Fruit fly (Drosophila melanogaster) whole organism, embryonic: ENCODE results near the gene neur.
A peak's percentile ranks its signal among the peaks of the same experiment; 100 is the strongest.

Experiments
- Antp ChIP-seq: fragments of 200-800 bp; sonication (Bioruptor generic); optimal IDR thresholded peaks from 3 replicates; lab custom pipeline; 2016; ENCODE audit warnings: missing biosample characterization, missing genetic modification characterization
- Blimp-1 ChIP-seq: fragments of 200-800 bp; sonication (Bioruptor generic); optimal IDR thresholded peaks from 3 replicates; lab custom pipeline; 2018; ENCODE audit warnings: missing biosample characterization, missing genetic modification characterization, mild to moderate bottlenecking, moderate library complexity, missing genetic modification reagents
- CG13287 ChIP-seq: fragments of 200-800 bp; sonication (Bioruptor generic); IDR thresholded peaks from 2 replicates; pipeline ENCODE4 v1.3.6; 2022; ENCODE audit warnings: missing biosample characterization, missing genetic modification characterization; ENCODE audit not compliant: partially characterized antibody
- CG14050 ChIP-seq: fragments of 200-800 bp; sonication (Bioruptor generic); IDR thresholded peaks from 3 replicates; pipeline ENCODE4 v1.3.6; 2022; ENCODE audit warnings: missing biosample characterization, missing genetic modification characterization
- CG15601 ChIP-seq: fragments of 200-800 bp; sonication (Bioruptor generic); optimal IDR thresholded peaks from 3 replicates; lab custom pipeline; 2019; ENCODE audit warnings: missing biosample characterization, mild to moderate bottlenecking, missing genetic modification characterization, moderate library complexity
- CG15696 ChIP-seq: fragments of 200-800 bp; sonication (Bioruptor generic); optimal IDR thresholded peaks from 2 replicates; lab custom pipeline; 2019; ENCODE audit warnings: missing biosample characterization, mild to moderate bottlenecking, missing genetic modification characterization, moderate library complexity
- CG16863 ChIP-seq: fragments of 200-800 bp; sonication (Bioruptor generic); optimal IDR thresholded peaks from 3 replicates; lab custom pipeline; 2016; ENCODE audit warnings: missing biosample characterization, missing genetic modification characterization
- CG18262 ChIP-seq: fragments of 200-800 bp; optimal IDR thresholded peaks from 3 replicates; lab custom pipeline; 2019; ENCODE audit warnings: missing biosample characterization, mild to moderate bottlenecking, missing genetic modification characterization, moderate library complexity
- CG2889 ChIP-seq: fragments of 200-800 bp; sonication (Bioruptor generic); IDR thresholded peaks from 3 replicates; pipeline ENCODE4 v1.3.6; 2022; ENCODE audit warnings: missing biosample characterization, missing genetic modification characterization
- CG4328 ChIP-seq: fragments of 200-800 bp; sonication (Bioruptor generic); optimal IDR thresholded peaks from 3 replicates; lab custom pipeline; 2017; ENCODE audit warnings: missing biosample characterization, missing genetic modification reagents, missing genetic modification characterization
- CG6689 ChIP-seq: fragments of 200-800 bp; sonication (Bioruptor generic); IDR thresholded peaks from 2 replicates; pipeline ENCODE4 v1.3.6; 2022; ENCODE audit warnings: missing biosample characterization, missing genetic modification characterization
- CG6791 ChIP-seq: fragments of 200-800 bp; sonication (Bioruptor generic); IDR thresholded peaks from 3 replicates; pipeline ENCODE4 v1.3.6; 2022; ENCODE audit warnings: missing biosample characterization, missing genetic modification characterization; ENCODE audit not compliant: partially characterized antibody
- CG7786 ChIP-seq: fragments of 200-800 bp; sonication (Bioruptor generic); optimal IDR thresholded peaks from 2 replicates; lab custom pipeline; 2016; ENCODE audit warnings: missing biosample characterization, missing genetic modification characterization
- CG8089 ChIP-seq: fragments of 200-800 bp; sonication (Bioruptor generic); optimal IDR thresholded peaks from 3 replicates; lab custom pipeline; 2016; ENCODE audit warnings: missing biosample characterization, missing genetic modification characterization
- CG8944 ChIP-seq: fragments of 200-800 bp; sonication (Bioruptor generic); optimal IDR thresholded peaks from 3 replicates; lab custom pipeline; 2016; ENCODE audit warnings: missing biosample characterization, missing genetic modification characterization
- CG9215 ChIP-seq: fragments of 200-800 bp; sonication (Bioruptor generic); IDR thresholded peaks from 2 replicates; pipeline ENCODE4 v1.3.6; 2022; ENCODE audit warnings: missing biosample characterization, missing genetic modification characterization
- CG9797 ChIP-seq: fragments of 200-800 bp; sonication (Bioruptor generic); optimal IDR thresholded peaks from 3 replicates; lab custom pipeline; 2018; ENCODE audit warnings: missing biosample characterization, mild to moderate bottlenecking, missing genetic modification characterization
- CG9817 ChIP-seq: fragments of 200-800 bp; sonication (Bioruptor generic); optimal IDR thresholded peaks from 2 replicates; lab custom pipeline; 2018; ENCODE audit warnings: missing biosample characterization, mild to moderate bottlenecking, missing genetic modification characterization, moderate library complexity
- CHES-1-like ChIP-seq: fragments of 200-800 bp; sonication (Bioruptor generic); optimal IDR thresholded peaks from 2 replicates; lab custom pipeline; 2016; ENCODE audit warnings: missing biosample characterization, missing genetic modification characterization
- CoRest ChIP-seq: fragments of 200-800 bp; sonication (Bioruptor generic); optimal IDR thresholded peaks from 3 replicates; lab custom pipeline; 2018; ENCODE audit warnings: missing biosample characterization, mild to moderate bottlenecking, missing genetic modification characterization, moderate library complexity
- D19A ChIP-seq: fragments of 200-800 bp; optimal IDR thresholded peaks from 3 replicates; lab custom pipeline; 2019; ENCODE audit warnings: missing biosample characterization, mild to moderate bottlenecking, missing genetic modification characterization, moderate library complexity
- E2f2 ChIP-seq: fragments of 200-800 bp; sonication (Bioruptor generic); IDR thresholded peaks from 2 replicates; pipeline ENCODE4 v1.3.6; 2022; ENCODE audit warnings: missing biosample characterization, missing genetic modification characterization
- Ets65A ChIP-seq: fragments of 200-800 bp; sonication (Bioruptor generic); peaks from one replicate; lab custom pipeline; 2016; ENCODE audit warnings: missing biosample characterization, missing genetic modification characterization
- Fer3 ChIP-seq: fragments of 200-800 bp; sonication (Bioruptor generic); optimal IDR thresholded peaks from 2 replicates; lab custom pipeline; 2018; ENCODE audit warnings: missing biosample characterization, mild to moderate bottlenecking, missing genetic modification characterization, moderate library complexity
- Hr3 ChIP-seq: fragments of 200-800 bp; sonication (Bioruptor generic); optimal IDR thresholded peaks from 3 replicates; lab custom pipeline; 2016; ENCODE audit warnings: missing biosample characterization, missing genetic modification characterization
- NFAT ChIP-seq: fragments of 200-800 bp; sonication (Bioruptor generic); IDR thresholded peaks from 2 replicates; pipeline ENCODE4 v1.3.6; 2022; ENCODE audit warnings: missing biosample characterization, missing genetic modification characterization
- Oli ChIP-seq: fragments of 200-800 bp; sonication (Bioruptor generic); optimal IDR thresholded peaks from 2 replicates; lab custom pipeline; 2018; ENCODE audit warnings: missing biosample characterization, mild to moderate bottlenecking, missing genetic modification characterization, moderate library complexity
- Optix ChIP-seq: fragments of 200-800 bp; sonication (Bioruptor generic); IDR thresholded peaks from 3 replicates; pipeline ENCODE4 v1.3.6; 2022; ENCODE audit warnings: missing biosample characterization, missing genetic modification characterization
- Pdp1 ChIP-seq, 2 experiments: fragments of 200-800 bp; sonication (Bioruptor generic); optimal IDR thresholded peaks; 3 replicates each; lab custom pipeline; 2016; ENCODE audit warnings: missing biosample characterization in 2 of 2, missing genetic modification characterization in 2 of 2, mild to moderate bottlenecking in 1 of 2, moderate library complexity in 1 of 2
- Ptx1 ChIP-seq: fragments of 200-800 bp; sonication (Bioruptor generic); IDR thresholded peaks from 2 replicates; pipeline ENCODE4 v1.3.6; 2022; ENCODE audit warnings: missing biosample characterization, missing genetic modification characterization
- Scr ChIP-seq: fragments of 200-800 bp; sonication (Bioruptor generic); IDR thresholded peaks from 2 replicates; pipeline ENCODE4 v1.3.6; 2022; ENCODE audit warnings: missing biosample characterization, missing genetic modification characterization; ENCODE audit not compliant: partially characterized antibody
- Side ChIP-seq: fragments of 200-800 bp; sonication (Bioruptor generic); optimal IDR thresholded peaks from 2 replicates; lab custom pipeline; 2016; ENCODE audit warnings: missing biosample characterization, missing genetic modification characterization
- amos ChIP-seq: fragments of 200-800 bp; sonication (Bioruptor generic); IDR thresholded peaks from 2 replicates; pipeline ENCODE4 v1.3.6; 2022; ENCODE audit warnings: missing biosample characterization, missing genetic modification characterization; ENCODE audit not compliant: partially characterized antibody
- bbx ChIP-seq: fragments of 200-800 bp; sonication (Bioruptor generic); IDR thresholded peaks from 2 replicates; pipeline ENCODE4 v1.3.6; 2022; ENCODE audit warnings: missing biosample characterization, missing genetic modification characterization; ENCODE audit not compliant: partially characterized antibody
- btn ChIP-seq: fragments of 200-800 bp; sonication (Bioruptor generic); optimal IDR thresholded peaks from 2 replicates; lab custom pipeline; 2016; ENCODE audit warnings: missing biosample characterization, missing genetic modification characterization
- cas ChIP-seq: fragments of 200-800 bp; sonication (Bioruptor generic); IDR thresholded peaks from 2 replicates; pipeline ENCODE4 v1.3.6; 2022; ENCODE audit warnings: missing biosample characterization, missing genetic modification characterization
- chif ChIP-seq, 2 experiments: fragments of 200-800 bp; sonication (Bioruptor generic); optimal IDR thresholded peaks; 3 replicates each; lab custom pipeline; 2016; ENCODE audit warnings: missing biosample characterization in 2 of 2, missing genetic modification characterization in 2 of 2
- da ChIP-seq: fragments of 200-800 bp; sonication (Bioruptor generic); optimal IDR thresholded peaks from 2 replicates; lab custom pipeline; 2016; ENCODE audit warnings: missing biosample characterization, missing genetic modification characterization
- eyg ChIP-seq: fragments of 200-800 bp; sonication (Bioruptor generic); optimal IDR thresholded peaks from 3 replicates; lab custom pipeline; 2016; ENCODE audit warnings: missing biosample characterization, missing genetic modification characterization
- hbn ChIP-seq: fragments of 200-800 bp; sonication (Bioruptor generic); IDR thresholded peaks from 2 replicates; pipeline ENCODE4 v1.3.6; 2022; ENCODE audit warnings: missing biosample characterization, missing genetic modification characterization; ENCODE audit not compliant: partially characterized antibody
- ind ChIP-seq: fragments of 200-800 bp; sonication (Bioruptor generic); optimal IDR thresholded peaks from 3 replicates; lab custom pipeline; 2016; ENCODE audit warnings: missing biosample characterization, missing genetic modification characterization
- jumu ChIP-seq: fragments of 200-800 bp; sonication (Bioruptor generic); optimal IDR thresholded peaks from 3 replicates; lab custom pipeline; 2016; ENCODE audit warnings: missing biosample characterization, missing genetic modification characterization
- nerfin-1 ChIP-seq: fragments of 200-800 bp; sonication (Bioruptor generic); optimal IDR thresholded peaks from 3 replicates; lab custom pipeline; 2019; ENCODE audit warnings: missing biosample characterization, mild to moderate bottlenecking, missing genetic modification characterization, moderate library complexity
- rib ChIP-seq: fragments of 200-800 bp; sonication (Bioruptor generic); IDR thresholded peaks from 2 replicates; pipeline ENCODE4 v1.3.6; 2022; ENCODE audit warnings: missing biosample characterization, missing genetic modification characterization
- shn ChIP-seq: fragments of 200-800 bp; sonication (Bioruptor generic); optimal IDR thresholded peaks from 3 replicates; lab custom pipeline; 2016; ENCODE audit warnings: missing biosample characterization, missing genetic modification characterization
- tup ChIP-seq: fragments of 200-800 bp; sonication (Bioruptor generic); optimal IDR thresholded peaks from 2 replicates; lab custom pipeline; 2016; ENCODE audit warnings: missing biosample characterization, mild to moderate bottlenecking, missing genetic modification characterization, moderate library complexity
- tx ChIP-seq: fragments of 200-800 bp; sonication (Bioruptor generic); optimal IDR thresholded peaks from 2 replicates; lab custom pipeline; 2016; ENCODE audit warnings: missing biosample characterization, missing genetic modification characterization
- vvl ChIP-seq: fragments of 200-800 bp; sonication (Bioruptor generic); IDR thresholded peaks from 2 replicates; pipeline ENCODE4 v1.3.6; 2022; ENCODE audit warnings: missing biosample characterization, missing genetic modification characterization

Gene neur

dm6 chr3R:8992928-8993579, 46.2 kb downstream of the neur start, which contains the start of gene CG11975 (continued):
- TF ChIP-seq Blimp-1 (GFP tag; lab: Kevin White, UChicago) (no peak), D19A (tag; lab: Kevin White, UChicago) (no peak), cas (GFP tag; lab: Robert Waterston, UW) (no peak), CG16863 (GFP tag; lab: Kevin White, UChicago) (peak; percentile 80), eyg (GFP tag; lab: Kevin White, UChicago) (peak; percentile 80), CG15601 (peak; percentile 60), CG6791 (peak; percentile 65; the same call in 2 of the 3 replicates), CG8944 (peak; percentile 84), E2f2 (peak; percentile 38; the same call in 1 of the 2 replicates)

dm6 chr3R:8984602-8985074, 54.6 kb downstream of the neur start, which contains the start of gene CG11970:
TSS of gene CG11970 (plus strand) at chr3R:8984718.
- TF ChIP-seq CoRest (tag; lab: Kevin White, UChicago) = peak; percentile 50
- peak; percentile 8 for TF ChIP-seq CG8089 (GFP tag; lab: Kevin White, UChicago)
- 0 out of 2 replicates have a peak, but pooled peaks have one; percentile 28 for TF ChIP-seq bbx (GFP tag; lab: Robert Waterston, UW)
- peak; percentile 8 for TF ChIP-seq nerfin-1
- TF ChIP-seq Hr3 (GFP tag; lab: Kevin White, UChicago) = peak; percentile 32
- peak in 1 of 2 experiments; percentile 7 for TF ChIP-seq chif (GFP tag; optimal IDR thresholded peaks at IDR 0.05; lab: Kevin White, UChicago)
- TF ChIP-seq CG9817 (tag; lab: Kevin White, UChicago) = peak; percentile 49
- peak; percentile 45 for TF ChIP-seq Antp (GFP tag; lab: Kevin White, UChicago)
- no peak for TF ChIP-seq Fer3 (tag; lab: Kevin White, UChicago)
- no peak for TF ChIP-seq tup (GFP tag; lab: Kevin White, UChicago)
- peak; percentile 73 for TF ChIP-seq Scr (GFP tag; lab: Robert Waterston, UW)
- no peak for TF ChIP-seq Optix
- peak; percentile 48; the same call in 1 of the 2 replicates for TF ChIP-seq NFAT
- TF ChIP-seq CG18262 (tag; lab: Kevin White, UChicago) = peak; percentile 37
- peak; percentile 22; the same call in 1 of the 2 replicates for TF ChIP-seq vvl
- TF ChIP-seq btn (GFP tag; lab: Kevin White, UChicago) = no peak
- TF ChIP-seq Pdp1 (GFP tag; optimal IDR thresholded peaks at IDR 0.05; lab: Kevin White, UChicago) = peak; percentile 32 to 47
- peak; percentile 57 for TF ChIP-seq amos (GFP tag; lab: Robert Waterston, UW)
- TF ChIP-seq CG2889 (GFP tag; lab: Robert Waterston, UW) = 0 out of 3 replicates have a peak, but pooled peaks have one; percentile 30
- peak; percentile 63 for TF ChIP-seq CG13287 (GFP tag; lab: Robert Waterston, UW)
- peak; percentile 34 for TF ChIP-seq shn (GFP tag; lab: Kevin White, UChicago)
- TF ChIP-seq tx (GFP tag; lab: Kevin White, UChicago) = no peak
- peak; percentile 11 for TF ChIP-seq CG7786 (GFP tag; lab: Kevin White, UChicago)
- TF ChIP-seq jumu = peak; percentile 22
- peak; percentile 88 for TF ChIP-seq Ets65A (GFP tag; lab: Kevin White, UChicago)
- TF ChIP-seq CHES-1-like (GFP tag; lab: Kevin White, UChicago) = peak; percentile 35
- no peak for TF ChIP-seq rib (GFP tag; lab: Robert Waterston, UW)
- peak; percentile 34; the same call in 1 of the 2 replicates for TF ChIP-seq CG6689 (GFP tag; lab: Robert Waterston, UW)
- TF ChIP-seq CG4328 (GFP tag; lab: Kevin White, UChicago) = peak; percentile 21
- TF ChIP-seq Side = peak; percentile 30
- no peak for TF ChIP-seq Oli (tag; lab: Kevin White, UChicago)
- TF ChIP-seq CG14050 (GFP tag; lab: Robert Waterston, UW) = 0 out of 3 replicates have a peak, but pooled peaks have one; percentile 10
- TF ChIP-seq Ptx1 (GFP tag; lab: Robert Waterston, UW) = peak; percentile 49
- peak; percentile 55 for TF ChIP-seq ind (GFP tag; lab: Kevin White, UChicago)
- peak; percentile 61 for TF ChIP-seq CG9215 (GFP tag; lab: Robert Waterston, UW)
- TF ChIP-seq da = no peak
- TF ChIP-seq CG15696 = peak; percentile 19
- TF ChIP-seq CG9797 (GFP tag; lab: Kevin White, UChicago) = peak; percentile 37
- TF ChIP-seq hbn (GFP tag; lab: Robert Waterston, UW) = peak; percentile 52
